Worm (Caenorhabditis elegans) whole organism, young adult: ENCODE results near the gene F26D2.10.

Source experiments
- C17E4.6 ChIP-seq: fragments of 200-800 bp; sonication (Bioruptor generic); IDR thresholded peaks from 2 replicates; pipeline ENCODE4 v1.3.6; 2022; ENCODE audit warnings: missing genetic modification reagents, missing genetic modification characterization, missing compliant biosample characterization
- F37B4.10 ChIP-seq: fragments of 200-800 bp; sonication (Bioruptor generic); IDR thresholded peaks from 2 replicates; pipeline ENCODE4 v1.3.6; 2022; ENCODE audit warnings: missing genetic modification characterization, missing compliant biosample characterization
- F57C9.4 ChIP-seq: sonication (generic microtip); optimal IDR thresholded peaks from 2 replicates; lab custom pipeline; 2017; ENCODE audit warnings: mild to moderate bottlenecking, missing genetic modification characterization, missing compliant biosample characterization
- K11D2.4 ChIP-seq: fragments of 200-800 bp; sonication (Bioruptor generic); IDR thresholded peaks from 2 replicates; pipeline ENCODE4 v1.3.6; 2022; ENCODE audit warnings: missing genetic modification reagents, missing genetic modification characterization, missing compliant biosample characterization
- T07F8.4 ChIP-seq: sonication (generic microtip); optimal IDR thresholded peaks from 2 replicates; lab custom pipeline; 2016; ENCODE audit warnings: mild to moderate bottlenecking, missing genetic modification characterization, moderate library complexity, missing compliant biosample characterization
- Y53G8AR.9 ChIP-seq: fragments of 200-800 bp; sonication (Bioruptor generic); conservative IDR thresholded peaks from 2 replicates; pipeline ENCODE4 v1.3.6; 2022; ENCODE audit warnings: missing genetic modification reagents, missing genetic modification characterization, missing compliant biosample characterization
- Y56A3A.18 ChIP-seq: fragments of 200-800 bp; sonication (Bioruptor generic); IDR thresholded peaks from 2 replicates; pipeline ENCODE4 v1.3.6; 2022; ENCODE audit warnings: missing genetic modification reagents, missing genetic modification characterization, missing compliant biosample characterization
- Y95B8A.8 ChIP-seq: fragments of 200-800 bp; sonication (Bioruptor generic); IDR thresholded peaks from 2 replicates; pipeline ENCODE4 v1.3.6; 2022; ENCODE audit warnings: missing genetic modification reagents, missing genetic modification characterization, missing compliant biosample characterization
- ZK185.1 ChIP-seq: sonication (generic microtip); optimal IDR thresholded peaks from 2 replicates; lab custom pipeline; 2016; ENCODE audit warnings: mild to moderate bottlenecking, missing genetic modification characterization, missing compliant biosample characterization; ENCODE audit not compliant: poor library complexity, severe bottlenecking
- aptf-3 ChIP-seq: fragments of 200-800 bp; sonication (Bioruptor generic); IDR thresholded peaks from 2 replicates; pipeline ENCODE4 v1.3.6; 2022; ENCODE audit warnings: missing genetic modification characterization, missing compliant biosample characterization
- cebp-1 ChIP-seq, 2 experiments: fragments of 200-800 bp in 1 of 2; sonication (Bioruptor generic) in 1 of 2; sonication (generic microtip) in 1 of 2; IDR thresholded peaks in 1 of 2; optimal IDR thresholded peaks in 1 of 2; 2 replicates each; pipeline versions ENCODE4 v1.3.6 to Lab custom; 2017 to 2022; ENCODE audit warnings: missing compliant biosample characterization in 2 of 2, missing genetic modification characterization in 2 of 2, mild to moderate bottlenecking in 1 of 2, missing genetic modification reagents in 1 of 2, moderate library complexity in 1 of 2
- ceh-100 ChIP-seq: fragments of 200-800 bp; sonication (Bioruptor generic); IDR thresholded peaks from 2 replicates; pipeline ENCODE4 v1.3.6; 2022; ENCODE audit warnings: missing genetic modification reagents, missing genetic modification characterization, missing compliant biosample characterization
- ceh-27 ChIP-seq: fragments of 200-800 bp; sonication (Bioruptor generic); optimal IDR thresholded peaks from 2 replicates; lab custom pipeline; 2018; ENCODE audit warnings: mild to moderate bottlenecking, missing genetic modification characterization, moderate library complexity, missing compliant biosample characterization
- ceh-91 ChIP-seq: fragments of 200-800 bp; sonication (Bioruptor generic); IDR thresholded peaks from 2 replicates; pipeline ENCODE4 v1.3.6; 2022; ENCODE audit warnings: missing genetic modification reagents, missing genetic modification characterization, missing compliant biosample characterization
- egrh-3 ChIP-seq: fragments of 200-800 bp; sonication (Bioruptor generic); IDR thresholded peaks from 2 replicates; pipeline ENCODE4 v1.3.6; 2022; ENCODE audit warnings: missing genetic modification reagents, missing genetic modification characterization, missing compliant biosample characterization
- fkh-3 ChIP-seq: sonication (generic microtip); optimal IDR thresholded peaks from 2 replicates; lab custom pipeline; 2016; ENCODE audit warnings: mild to moderate bottlenecking, missing genetic modification characterization, missing compliant biosample characterization
- hlh-26 ChIP-seq: fragments of 200-800 bp; sonication (Bioruptor generic); conservative IDR thresholded peaks from 2 replicates; pipeline ENCODE4 v1.3.6; 2022; ENCODE audit warnings: missing genetic modification reagents, missing genetic modification characterization, missing compliant biosample characterization
- hmg-1.2 ChIP-seq: fragments of 200-800 bp; sonication (Bioruptor generic); IDR thresholded peaks from 2 replicates; pipeline ENCODE4 v1.3.6; 2022; ENCODE audit warnings: missing genetic modification reagents, missing genetic modification characterization, missing compliant biosample characterization
- madf-8 ChIP-seq: fragments of 200-800 bp; sonication (Bioruptor generic); conservative IDR thresholded peaks from 2 replicates; pipeline ENCODE4 v1.3.6; 2022; ENCODE audit warnings: missing genetic modification reagents, missing genetic modification characterization, missing compliant biosample characterization
- nfya-1 ChIP-seq: sonication (generic microtip); optimal IDR thresholded peaks from 2 replicates; lab custom pipeline; 2017; ENCODE audit warnings: antibody characterized with exemption, missing compliant biosample characterization, missing genetic modification characterization, borderline replicate concordance; ENCODE audit not compliant: insufficient read depth
- pha-4 ChIP-seq: fragments of 150-350 bp; sonication (generic microtip); optimal IDR thresholded peaks from 2 replicates; lab custom pipeline; 2014; ENCODE audit warnings: missing biosample characterization, missing genetic modification reagents, missing genetic modification characterization
- rec-8 ChIP-seq, 2 experiments: sonication (generic microtip); optimal IDR thresholded peaks; 2 replicates each; lab custom pipeline; 2016; ENCODE audit warnings: mild to moderate bottlenecking in 2 of 2, missing genetic modification characterization in 2 of 2, missing genetic modification reagents in 2 of 2, missing genotype in 2 of 2, missing biosample characterization in 1 of 2, missing compliant biosample characterization in 1 of 2, moderate library complexity in 1 of 2
- snpc-1.1 ChIP-seq: sonication (generic microtip); optimal IDR thresholded peaks from 2 replicates; lab custom pipeline; 2017; ENCODE audit warnings: missing genetic modification characterization, mild to moderate bottlenecking, missing compliant biosample characterization, antibody characterized with exemption, moderate library complexity, missing genotype, missing genetic modification reagents; ENCODE audit not compliant: insufficient read depth
- snpc-1.3 ChIP-seq: sonication (generic microtip); optimal IDR thresholded peaks from 2 replicates; lab custom pipeline; 2017; ENCODE audit warnings: missing genetic modification characterization, mild to moderate bottlenecking, missing compliant biosample characterization, antibody characterized with exemption, moderate library complexity, missing genotype, missing genetic modification reagents; ENCODE audit not compliant: insufficient read depth
- snpc-4 ChIP-seq, 5 experiments: fragments of 150-350 bp in 1 of 5; sonication (generic microtip) in 4 of 5; optimal IDR thresholded peaks; 2 replicates each; lab custom pipeline; 2014 to 2018; ENCODE audit warnings: missing genetic modification characterization in 5 of 5, missing biosample characterization in 3 of 5, antibody characterized with exemption in 2 of 5, mild to moderate bottlenecking in 2 of 5, missing compliant biosample characterization in 2 of 5, missing genotype in 2 of 5, moderate library complexity in 2 of 5, missing genetic modification reagents in 1 of 5
- somi-1 ChIP-seq: fragments of 200-800 bp; sonication (Bioruptor generic); optimal IDR thresholded peaks from 2 replicates; lab custom pipeline; 2018; ENCODE audit warnings: mild to moderate bottlenecking, missing genetic modification characterization, missing compliant biosample characterization
- zfh-2 ChIP-seq: fragments of 200-800 bp; sonication (Bioruptor generic); conservative IDR thresholded peaks from 2 replicates; pipeline ENCODE4 v1.3.6; 2022; ENCODE audit warnings: missing genetic modification reagents, missing genetic modification characterization, missing compliant biosample characterization

The F26D2.10 gene

DNA sequence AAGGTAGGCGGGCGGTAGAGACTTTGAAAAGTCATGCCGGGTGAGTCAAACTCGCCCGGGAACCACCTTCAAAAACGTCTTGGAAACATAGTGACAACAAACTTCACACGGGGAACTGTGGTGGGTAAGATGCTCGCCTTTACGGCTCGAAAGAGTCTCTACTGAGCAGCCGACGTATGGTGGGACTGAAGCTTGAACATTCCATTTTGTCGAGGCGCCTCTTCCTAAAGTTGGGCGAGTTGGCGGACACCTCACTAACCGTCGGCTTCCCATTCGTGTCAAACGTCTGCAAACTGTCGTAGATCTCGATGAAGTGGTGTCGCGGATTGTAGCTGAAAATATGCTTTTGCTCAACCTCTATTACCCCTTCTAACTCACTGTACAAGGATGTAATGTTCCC is 46.5 kb downstream of the F26D2.10 start:
- no peak for TF ChIP-seq K11D2.4
- TF ChIP-seq madf-8 = no peak
- no peak for TF ChIP-seq aptf-3 (GFP tag; lab: Robert Waterston, UW)

- TF ChIP-seq snpc-4 (GFP tag; optimal IDR thresholded peaks at IDR 0.05; lab: Kevin White, UChicago) = no peak
- no peak for TF ChIP-seq snpc-4 (tag; optimal IDR thresholded peaks at IDR 0.05; lab: Kevin White, UChicago)
- no peak for TF ChIP-seq aptf-3 (GFP tag; lab: Robert Waterston, UW)
- TF ChIP-seq ceh-91 (GFP tag; lab: Robert Waterston, UW) = no peak
- no peak for TF ChIP-seq Y95B8A.8 (GFP tag; lab: Robert Waterston, UW)
- TF ChIP-seq pha-4 (tag; lab: Kevin White, UChicago) = no peak
- TF ChIP-seq ceh-27 (GFP tag; lab: Kevin White, UChicago) = no peak
- no peak for TF ChIP-seq T07F8.4
- TF ChIP-seq hmg-1.2 (GFP tag; lab: Robert Waterston, UW) = no peak
- no peak for TF ChIP-seq cebp-1 (GFP tag; IDR thresholded peaks at IDR 0.05; lab: Robert Waterston, UW)
- TF ChIP-seq cebp-1 (tag; optimal IDR thresholded peaks at IDR 0.05; lab: Kevin White, UChicago) = no peak
- TF ChIP-seq ceh-100 (GFP tag; lab: Robert Waterston, UW) = no peak
- no peak for TF ChIP-seq Y53G8AR.9 (GFP tag; lab: Robert Waterston, UW)
- TF ChIP-seq rec-8 (tag; optimal IDR thresholded peaks at IDR 0.05; lab: Kevin White, UChicago) = no peak
- no peak for TF ChIP-seq Y56A3A.18 (GFP tag; lab: Robert Waterston, UW)
- no peak for TF ChIP-seq hlh-26 (GFP tag; lab: Robert Waterston, UW)
Measured at ce11 chrV:16377849-16378248, 51.6 kb downstream of the F26D2.10 start, which contains the start of gene F13A7.1. F13A7.1 (minus strand) TSS chrV:16377949.

DNA sequence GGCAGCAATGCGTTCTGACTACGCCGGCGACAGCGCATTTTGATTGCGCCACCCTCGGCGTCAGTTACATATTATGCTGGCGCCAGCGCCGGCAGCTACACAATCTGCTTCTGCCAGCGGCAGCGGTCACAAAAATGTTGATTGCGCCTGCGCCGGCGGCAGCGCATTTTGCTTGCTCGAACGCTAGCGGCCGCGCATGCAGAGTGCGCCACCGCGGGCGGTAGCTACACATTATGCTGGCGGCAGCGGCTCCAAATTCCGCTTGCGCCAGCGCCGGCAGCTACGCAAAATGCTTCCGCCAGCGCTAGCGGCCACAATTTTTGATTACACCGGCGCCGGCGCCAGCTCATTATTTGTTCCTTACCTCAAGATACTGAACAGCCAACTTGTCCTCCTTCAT is 52.2 kb downstream of the F26D2.10 start:
- TF ChIP-seq nfya-1 (tag; lab: Kevin White, UChicago) (no peak), F57C9.4 (tag; lab: Kevin White, UChicago) (no peak), fkh-3 (tag; lab: Kevin White, UChicago) (peak; percentile 5), snpc-1.3 (tag; lab: Kevin White, UChicago) (no peak), somi-1 (GFP tag; lab: Kevin White, UChicago) (no peak), egrh-3 (GFP tag; lab: Robert Waterston, UW) (peak; percentile 64; the same call in 1 of the 2 replicates), C17E4.6 (0 out of 2 replicates have a peak, but pooled peaks have one; percentile 46), zfh-2 (GFP tag; lab: Robert Waterston, UW) (peak; percentile 68), rec-8 (tag; optimal IDR thresholded peaks at IDR 0.05; lab: Kevin White, UChicago) (no peak), snpc-1.1 (tag; lab: Kevin White, UChicago) (no peak), ZK185.1 (no peak)

DNA sequence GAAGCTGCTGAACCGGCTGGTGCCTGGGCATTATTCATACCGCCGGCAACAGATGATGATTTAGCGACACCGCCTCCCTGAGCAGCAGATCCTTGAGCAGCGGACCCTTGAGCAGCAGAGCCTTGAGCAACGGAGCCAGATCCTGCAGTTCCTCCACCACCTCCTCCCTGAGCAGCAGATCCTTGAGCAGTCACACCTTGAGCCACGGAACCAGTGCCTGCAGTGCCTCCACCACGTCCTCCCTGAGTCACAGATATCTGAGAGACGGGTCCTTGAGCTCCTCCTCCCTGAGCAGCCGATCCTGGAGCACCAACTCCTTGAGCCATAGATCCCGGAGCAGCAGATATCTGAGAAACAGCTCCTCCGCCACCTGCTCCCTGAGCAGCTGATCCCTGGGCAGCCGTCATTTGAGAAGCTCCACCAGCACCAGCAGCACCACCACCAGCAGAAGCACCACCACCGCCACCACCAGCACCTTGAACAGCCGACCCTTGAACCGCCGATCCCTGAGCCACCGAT is 52.9 kb downstream of the F26D2.10 start:
- TF ChIP-seq zfh-2 (GFP tag; lab: Robert Waterston, UW) (peak; percentile 86), F37B4.10 (GFP tag; lab: Robert Waterston, UW) (no peak), egrh-3 (GFP tag; lab: Robert Waterston, UW) (peak; percentile 93)
